Worm (Caenorhabditis elegans) whole organism, mixed stage, embryonic: ENCODE measurements around the gene dsc-1.

Experiments
- M03D4.4 ChIP-seq: sonication (generic microtip); optimal IDR thresholded peaks from 2 replicates; lab custom pipeline; 2017; ENCODE audit warnings: mild to moderate bottlenecking, missing genetic modification characterization, missing compliant biosample characterization
- bed-3 ChIP-seq: fragments of 200-800 bp; sonication (Bioruptor generic); optimal IDR thresholded peaks from 3 replicates; lab custom pipeline; 2018; ENCODE audit warnings: mild to moderate bottlenecking, missing genetic modification characterization, moderate library complexity, missing compliant biosample characterization
- blmp-1 ChIP-seq: fragments of 150-350 bp; optimal IDR thresholded peaks from 2 replicates; lab custom pipeline; 2014; ENCODE audit warnings: missing biosample characterization, missing genetic modification characterization
- ceh-39 ChIP-seq: fragments of 150-350 bp; optimal IDR thresholded peaks from 2 replicates; lab custom pipeline; 2014; ENCODE audit warnings: missing biosample characterization, missing genetic modification characterization
- ceh-43 ChIP-seq: fragments of 200-800 bp; sonication (Bioruptor generic); optimal IDR thresholded peaks from 2 replicates; lab custom pipeline; 2018; ENCODE audit warnings: mild to moderate bottlenecking, missing genetic modification characterization, moderate library complexity, missing compliant biosample characterization
- ceh-83 ChIP-seq: fragments of 200-800 bp; sonication (Bioruptor generic); optimal IDR thresholded peaks from 2 replicates; lab custom pipeline; 2018; ENCODE audit warnings: mild to moderate bottlenecking, missing genetic modification characterization, missing compliant biosample characterization
- cnd-1 ChIP-seq: fragments of 200-800 bp; sonication (Bioruptor generic); optimal IDR thresholded peaks from 2 replicates; lab custom pipeline; 2018; ENCODE audit warnings: mild to moderate bottlenecking, missing genetic modification characterization, missing compliant biosample characterization
- drap-1 ChIP-seq: fragments of 200-800 bp; sonication (Bioruptor generic); optimal IDR thresholded peaks from 3 replicates; lab custom pipeline; 2018; ENCODE audit warnings: mild to moderate bottlenecking, missing genetic modification characterization, missing compliant biosample characterization
- elt-3 ChIP-seq: fragments of 150-350 bp; optimal IDR thresholded peaks from 2 replicates; lab custom pipeline; 2014; ENCODE audit warnings: missing biosample characterization, missing genetic modification characterization
- flh-1 ChIP-seq: fragments of 200-800 bp; sonication (Bioruptor generic); optimal IDR thresholded peaks from 2 replicates; lab custom pipeline; 2018; ENCODE audit warnings: mild to moderate bottlenecking, missing genetic modification characterization, moderate library complexity, missing compliant biosample characterization
- ham-2 ChIP-seq: fragments of 200-800 bp; sonication (Bioruptor generic); optimal IDR thresholded peaks from 2 replicates; lab custom pipeline; 2018; ENCODE audit warnings: mild to moderate bottlenecking, missing genetic modification characterization, missing compliant biosample characterization
- hlh-1 ChIP-seq: fragments of 150-350 bp; optimal IDR thresholded peaks from 2 replicates; lab custom pipeline; 2014; ENCODE audit warnings: missing biosample characterization, missing genetic modification reagents, missing genetic modification characterization
- lin-13 ChIP-seq: fragments of 150-350 bp; optimal IDR thresholded peaks from 2 replicates; lab custom pipeline; 2014; ENCODE audit warnings: missing biosample characterization, missing genetic modification characterization
- lin-32 ChIP-seq: fragments of 200-800 bp; sonication (Bioruptor generic); optimal IDR thresholded peaks from 2 replicates; lab custom pipeline; 2018; ENCODE audit warnings: mild to moderate bottlenecking, missing genetic modification characterization, missing compliant biosample characterization
- lsy-2 ChIP-seq: fragments of 150-350 bp; optimal IDR thresholded peaks from 2 replicates; lab custom pipeline; 2014; ENCODE audit warnings: missing biosample characterization, missing genetic modification characterization
- mab-5 ChIP-seq: fragments of 150-350 bp; optimal IDR thresholded peaks from 2 replicates; lab custom pipeline; 2014; ENCODE audit warnings: missing biosample characterization, missing genetic modification characterization
- mep-1 ChIP-seq: fragments of 150-350 bp; optimal IDR thresholded peaks from 2 replicates; lab custom pipeline; 2017; ENCODE audit warnings: missing biosample characterization, missing genetic modification reagents, missing genetic modification characterization, inconsistent platforms
- mls-2 ChIP-seq: sonication (generic microtip); optimal IDR thresholded peaks from 2 replicates; lab custom pipeline; 2016; ENCODE audit warnings: mild to moderate bottlenecking, missing genetic modification characterization, moderate library complexity, missing compliant biosample characterization
- nhr-12 ChIP-seq: fragments of 150-350 bp; optimal IDR thresholded peaks from 2 replicates; lab custom pipeline; 2014; ENCODE audit warnings: missing biosample characterization, missing genetic modification characterization
- nhr-2 ChIP-seq: fragments of 150-350 bp; optimal IDR thresholded peaks from 2 replicates; lab custom pipeline; 2014; ENCODE audit warnings: missing biosample characterization, missing genetic modification characterization
- nhr-237 ChIP-seq: fragments of 150-350 bp; optimal IDR thresholded peaks from 2 replicates; lab custom pipeline; 2014; ENCODE audit warnings: missing biosample characterization, missing genetic modification characterization
- nhr-76 ChIP-seq: sonication (generic microtip); optimal IDR thresholded peaks from 2 replicates; lab custom pipeline; 2017; ENCODE audit warnings: missing biosample characterization, missing genetic modification characterization
- sem-2 ChIP-seq: fragments of 200-800 bp; sonication (Bioruptor generic); optimal IDR thresholded peaks from 2 replicates; lab custom pipeline; 2018; ENCODE audit warnings: mild to moderate bottlenecking, missing genetic modification characterization, missing compliant biosample characterization
- snpc-4 ChIP-seq: fragments of 150-350 bp; optimal IDR thresholded peaks from 2 replicates; lab custom pipeline; 2014; ENCODE audit warnings: missing biosample characterization, missing genetic modification characterization
- unc-120 ChIP-seq: sonication (generic microtip); optimal IDR thresholded peaks from 2 replicates; lab custom pipeline; 2017; ENCODE audit warnings: missing genetic modification characterization, missing compliant biosample characterization; ENCODE audit not compliant: poor library complexity, severe bottlenecking
- unc-62 ChIP-seq: fragments of 150-350 bp; optimal IDR thresholded peaks from 2 replicates; lab custom pipeline; 2014; ENCODE audit warnings: missing biosample characterization, missing genetic modification reagents, missing genetic modification characterization

dsc-1 gene

ce11 chrX:15070137-15070536, 35.5 kb upstream of the dsc-1 start:
- no peak for TF ChIP-seq flh-1 (GFP tag; lab: Kevin White, UChicago)
- no peak for TF ChIP-seq nhr-12 (tag; lab: Kevin White, UChicago)

- TF ChIP-seq mab-5 (tag; lab: Kevin White, UChicago) (no peak), ham-2 (GFP tag; lab: Kevin White, UChicago) (no peak), hlh-1 (tag; lab: Kevin White, UChicago) (no peak), cnd-1 (no peak), nhr-237 (tag; lab: Kevin White, UChicago) (no peak), lin-13 (tag; lab: Kevin White, UChicago) (no peak), snpc-4 (tag; lab: Kevin White, UChicago) (no peak), nhr-2 (tag; lab: Kevin White, UChicago) (no peak), ceh-43 (no peak)
These were observed 34.6 kb upstream of the dsc-1 start, which contains the start of gene mam-6 for ce11 chrX:15069242-15069641. TSS of gene mam-6 (minus strand) at chrX:15069342.

ce11 chrX:15060303-15060702, 25.7 kb upstream of the dsc-1 start, which contains the start of gene fbxa-96:
TSS of gene fbxa-96 (minus strand) at chrX:15060403.
- TF ChIP-seq ceh-43 (no peak), mep-1 (tag; lab: Kevin White, UChicago) (no peak), drap-1 (GFP tag; lab: Kevin White, UChicago) (no peak), lin-13 (tag; lab: Kevin White, UChicago) (no peak), sem-2 (GFP tag; lab: Kevin White, UChicago) (no peak), bed-3 (GFP tag; lab: Kevin White, UChicago) (no peak), unc-120 (tag; lab: Kevin White, UChicago) (no peak), nhr-12 (tag; lab: Kevin White, UChicago) (no peak)

ce11 chrX:15057900-15058299, 23.3 kb upstream of the dsc-1 start:
- TF ChIP-seq mls-2 (tag; lab: Kevin White, UChicago) (no peak), nhr-12 (tag; lab: Kevin White, UChicago) (no peak), flh-1 (GFP tag; lab: Kevin White, UChicago) (no peak), nhr-76 (tag; lab: Kevin White, UChicago) (no peak), nhr-237 (tag; lab: Kevin White, UChicago) (no peak)

ce11 chrX:15056737-15057136, 22.1 kb upstream of the dsc-1 start, which contains the start of gene H03G16.5:
TSS of gene H03G16.5 (minus strand) at chrX:15056837.
- TF ChIP-seq nhr-76 (tag; lab: Kevin White, UChicago): no peak
- no peak for TF ChIP-seq drap-1 (GFP tag; lab: Kevin White, UChicago)
- TF ChIP-seq mab-5 (tag; lab: Kevin White, UChicago): no peak
- no peak for TF ChIP-seq elt-3 (tag; lab: Kevin White, UChicago)
- no peak for TF ChIP-seq lin-32 (GFP tag; lab: Kevin White, UChicago)
- TF ChIP-seq, all 35 proteins: peak for 0

- TF ChIP-seq blmp-1 (no peak), nhr-12 (tag; lab: Kevin White, UChicago) (no peak), lsy-2 (no peak), bed-3 (GFP tag; lab: Kevin White, UChicago) (no peak), mep-1 (tag; lab: Kevin White, UChicago) (no peak), mls-2 (tag; lab: Kevin White, UChicago) (no peak), ceh-83 (GFP tag; lab: Kevin White, UChicago) (no peak), unc-62 (GFP tag; lab: Kevin White, UChicago) (no peak), cnd-1 (no peak), M03D4.4 (no peak), ceh-39 (tag; lab: Kevin White, UChicago) (no peak)
These were observed 21.3 kb upstream of the dsc-1 start, which contains the start of gene H03G16.7 for ce11 chrX:15055914-15056313. TSS of gene H03G16.7 (minus strand) at chrX:15056014.

ce11 chrX:15053223-15053933, 18.7 kb upstream of the dsc-1 start, which contains the start of gene H03G16.1:
TSS of gene H03G16.1 (plus strand) at chrX:15053883.
- no peak for TF ChIP-seq hlh-1 (tag; lab: Kevin White, UChicago)
